Worm (Caenorhabditis elegans) whole organism, L4/young adult: Measurements from ENCODE around the gene casy-1.

ENCODE experiments used
- W03F9.2 ChIP-seq: fragments of 150-350 bp; optimal IDR thresholded peaks from 2 replicates; lab custom pipeline; 2014; ENCODE audit warnings: missing biosample characterization, missing genetic modification characterization
- him-1 ChIP-seq: sonication (generic microtip); optimal IDR thresholded peaks from 2 replicates; lab custom pipeline; 2016; ENCODE audit warnings: missing genotype, missing genetic modification reagents, missing genetic modification characterization, missing compliant biosample characterization

- TF ChIP-seq W03F9.2 (tag; lab: Kevin White, UChicago) (no peak), him-1 (tag; lab: Kevin White, UChicago) (no peak)
Observed at ce11 chrII:5913897-5914296, 42.6 kb downstream of the casy-1 start.
